Worm (Caenorhabditis elegans) whole organism, young adult: ENCODE data around the gene pdk-1.
"Not testable (repeated sequence)": the region's sequence is repeated elsewhere in the genome, so short reads cannot be mapped to it uniquely, and the experiment has no call there.

Experiments
- C17E4.6 ChIP-seq: fragments of 200-800 bp; sonication (Bioruptor generic); IDR thresholded peaks from 2 replicates; pipeline ENCODE4 v1.3.6; 2022; ENCODE audit warnings: missing genetic modification reagents, missing genetic modification characterization, missing compliant biosample characterization
- F39B2.1 ChIP-seq: fragments of 200-800 bp; sonication (Bioruptor generic); IDR thresholded peaks from 2 replicates; pipeline ENCODE4 v1.3.6; 2022; ENCODE audit warnings: missing genetic modification reagents, missing genetic modification characterization, missing compliant biosample characterization
- K11D2.4 ChIP-seq: fragments of 200-800 bp; sonication (Bioruptor generic); IDR thresholded peaks from 2 replicates; pipeline ENCODE4 v1.3.6; 2022; ENCODE audit warnings: missing genetic modification reagents, missing genetic modification characterization, missing compliant biosample characterization
- Y53G8AR.9 ChIP-seq: fragments of 200-800 bp; sonication (Bioruptor generic); conservative IDR thresholded peaks from 2 replicates; pipeline ENCODE4 v1.3.6; 2022; ENCODE audit warnings: missing genetic modification reagents, missing genetic modification characterization, missing compliant biosample characterization
- aptf-3 ChIP-seq: fragments of 200-800 bp; sonication (Bioruptor generic); IDR thresholded peaks from 2 replicates; pipeline ENCODE4 v1.3.6; 2022; ENCODE audit warnings: missing genetic modification characterization, missing compliant biosample characterization
- bed-1 ChIP-seq: fragments of 200-800 bp; sonication (Bioruptor generic); IDR thresholded peaks from 2 replicates; pipeline ENCODE4 v1.3.6; 2022; ENCODE audit warnings: missing genetic modification reagents, missing genetic modification characterization, missing compliant biosample characterization
- cebp-1 ChIP-seq, 2 experiments: fragments of 200-800 bp in 1 of 2; sonication (Bioruptor generic) in 1 of 2; sonication (generic microtip) in 1 of 2; IDR thresholded peaks in 1 of 2; optimal IDR thresholded peaks in 1 of 2; 2 replicates each; pipeline versions ENCODE4 v1.3.6 to Lab custom; 2017 to 2022; ENCODE audit warnings: missing compliant biosample characterization in 2 of 2, missing genetic modification characterization in 2 of 2, mild to moderate bottlenecking in 1 of 2, missing genetic modification reagents in 1 of 2, moderate library complexity in 1 of 2
- ceh-58 ChIP-seq: fragments of 200-800 bp; sonication (Bioruptor generic); IDR thresholded peaks from 2 replicates; pipeline ENCODE4 v1.3.6; 2022; ENCODE audit warnings: missing genetic modification characterization, missing compliant biosample characterization
- egl-18 ChIP-seq: fragments of 200-800 bp; sonication (Bioruptor generic); IDR thresholded peaks from 2 replicates; pipeline ENCODE4 v1.3.6; 2022; ENCODE audit warnings: missing genetic modification reagents, missing genetic modification characterization, missing compliant biosample characterization
- egrh-3 ChIP-seq: fragments of 200-800 bp; sonication (Bioruptor generic); IDR thresholded peaks from 2 replicates; pipeline ENCODE4 v1.3.6; 2022; ENCODE audit warnings: missing genetic modification reagents, missing genetic modification characterization, missing compliant biosample characterization
- ekl-4 ChIP-seq: fragments of 200-800 bp; sonication (Bioruptor generic); IDR thresholded peaks from 2 replicates; pipeline ENCODE4 v1.3.6; 2022; ENCODE audit warnings: missing genetic modification reagents, missing genetic modification characterization, missing compliant biosample characterization
- madf-3 ChIP-seq: fragments of 200-800 bp; sonication (Bioruptor generic); IDR thresholded peaks from 2 replicates; pipeline ENCODE4 v1.3.6; 2022; ENCODE audit warnings: missing genetic modification reagents, missing genetic modification characterization, missing compliant biosample characterization
- nfyb-1 ChIP-seq: fragments of 200-800 bp; sonication (Bioruptor generic); IDR thresholded peaks from 2 replicates; pipeline ENCODE4 v1.3.6; 2022; ENCODE audit warnings: missing genetic modification reagents, missing genetic modification characterization, missing compliant biosample characterization
- pbrm-1 ChIP-seq: fragments of 200-800 bp; sonication (Bioruptor generic); IDR thresholded peaks from 2 replicates; pipeline ENCODE4 v1.3.6; 2022; ENCODE audit warnings: missing genetic modification reagents, missing genetic modification characterization, missing compliant biosample characterization
- ztf-25 ChIP-seq: fragments of 200-800 bp; sonication (Bioruptor generic); IDR thresholded peaks from 2 replicates; pipeline ENCODE4 v1.3.6; 2022; ENCODE audit warnings: missing genetic modification reagents, missing genetic modification characterization, missing compliant biosample characterization

pdk-1 gene

ce11 chrX:1375071-1375470 is 53.9 kb downstream of the pdk-1 start (continued):
- TF ChIP-seq aptf-3: peak; percentile 100
- TF ChIP-seq nfyb-1 (GFP tag; lab: Robert Waterston, UW): peak; percentile 96
- peak; percentile 97 for TF ChIP-seq madf-3 (GFP tag; lab: Robert Waterston, UW)
- peak; percentile 98 for TF ChIP-seq ekl-4 (GFP tag; lab: Robert Waterston, UW)
- peak; percentile 95 for TF ChIP-seq Y53G8AR.9
- TF ChIP-seq egl-18 (GFP tag; lab: Robert Waterston, UW): peak; percentile 97
- TF ChIP-seq F39B2.1 (GFP tag; lab: Robert Waterston, UW): peak; percentile 95
- TF ChIP-seq C17E4.6 (GFP tag; lab: Robert Waterston, UW): peak; percentile 92
- TF ChIP-seq ztf-25 (GFP tag; lab: Robert Waterston, UW): peak; percentile 97
- peak; percentile 91 for TF ChIP-seq cebp-1 (GFP tag; IDR thresholded peaks at IDR 0.05; lab: Robert Waterston, UW)
- TF ChIP-seq cebp-1 (tag; optimal IDR thresholded peaks at IDR 0.05; lab: Kevin White, UChicago): not testable (repeated sequence)
- TF ChIP-seq ceh-58 (GFP tag; lab: Robert Waterston, UW): peak; percentile 98
- peak; percentile 75 for TF ChIP-seq K11D2.4 (GFP tag; lab: Robert Waterston, UW)
- TF ChIP-seq egrh-3 (GFP tag; lab: Robert Waterston, UW): peak; percentile 96
- peak; percentile 96 for TF ChIP-seq pbrm-1 (GFP tag; lab: Robert Waterston, UW)
- TF ChIP-seq bed-1 (GFP tag; lab: Robert Waterston, UW): peak; percentile 99
- TF ChIP-seq, all 124 proteins: peak for 46; not testable (repeated sequence) for 78
